Fruit fly (Drosophila melanogaster): ENCODE results near the gene CG14304.

CG14304 gene

DNA sequence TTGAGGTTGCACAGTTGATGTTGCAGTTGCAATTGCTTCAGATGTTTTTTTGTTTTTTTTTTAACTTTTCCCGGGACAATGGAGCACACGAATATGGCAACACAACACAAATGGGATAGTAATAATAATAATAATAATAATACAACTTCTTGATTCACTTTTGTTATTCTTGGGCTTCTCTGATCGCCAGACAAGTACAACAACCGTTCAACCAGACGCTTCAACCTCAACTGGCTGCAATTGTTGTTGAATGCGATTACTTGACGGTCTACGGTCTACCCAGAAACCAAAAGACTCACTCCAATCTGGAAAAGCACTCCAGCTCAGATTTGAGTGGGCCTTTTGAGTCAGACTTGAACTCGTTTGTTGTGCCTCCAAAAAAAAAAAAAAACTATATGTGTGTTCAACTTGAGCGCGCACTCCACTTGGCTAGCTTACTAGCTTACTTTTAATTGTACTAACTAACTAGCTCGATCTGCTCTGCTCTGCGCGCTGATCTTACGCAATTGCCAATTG is 20.2 kb upstream of the CG14304 start, which contains the start of gene CG14301:
CG14301 (minus strand) TSS at position 216 of the 516 bp plus-strand sequence.
- TF ChIP-seq eg (GFP tag; IDR thresholded peaks at IDR 0.05), result peak; percentile 29; the same call in 1 of the 3 replicates
- TF ChIP-seq pdm3 (GFP tag; optimal IDR thresholded peaks at IDR 0.05), result no peak
- TF ChIP-seq Lpt (GFP tag; optimal IDR thresholded peaks at IDR 0.05), result peak; percentile 3
- no peak for TF ChIP-seq Hr39 (GFP tag; optimal IDR thresholded peaks at IDR 0.05)
- TF ChIP-seq Eip78C (GFP tag), result peak; percentile 29
- TF ChIP-seq CG15336 (GFP tag; IDR thresholded peaks at IDR 0.05), result peak; percentile 16; the same call in 1 of the 2 replicates
- peak in 1 of 2 experiments; percentile 13 for TF ChIP-seq ss (GFP tag; optimal IDR thresholded peaks at IDR 0.05)
- peak; percentile 10 for TF ChIP-seq CG3919 (GFP tag; optimal IDR thresholded peaks at IDR 0.05)

dm6 chr3R:18639662-18640061 is 18.5 kb upstream of the CG14304 start:
- TF ChIP-seq dac (GFP tag; optimal IDR thresholded peaks at IDR 0.05) (no peak), salr (GFP tag; optimal IDR thresholded peaks at IDR 0.05) (no peak), CG6276 (GFP tag; optimal IDR thresholded peaks at IDR 0.05) (peak; percentile 12), Ets96B (tag; optimal IDR thresholded peaks at IDR 0.05) (peak; percentile 25), Eip78C (GFP tag) (peak; percentile 56), spab (GFP tag; optimal IDR thresholded peaks at IDR 0.05) (no peak), fkh (GFP tag; optimal IDR thresholded peaks at IDR 0.05) (no peak), Gug (GFP tag; IDR thresholded peaks at IDR 0.05) (peak; percentile 30; the same call in 1 of the 2 replicates), CG32006 (GFP tag; optimal IDR thresholded peaks at IDR 0.05) (peak; percentile 46), CG4318 (GFP tag; optimal IDR thresholded peaks at IDR 0.05) (no peak), CG11294 (GFP tag; IDR thresholded peaks at IDR 0.05) (peak; percentile 40; the same call in 1 of the 2 replicates), CG34406 (GFP tag; optimal IDR thresholded peaks at IDR 0.05) (no peak), esn (GFP tag; optimal IDR thresholded peaks at IDR 0.05) (peak; percentile 4), CG15336 (GFP tag; IDR thresholded peaks at IDR 0.05) (peak; percentile 60), CG3032 (tag; optimal IDR thresholded peaks at IDR 0.05) (peak; percentile 6), svp (GFP tag) (no peak), Hr4 (GFP tag; optimal IDR thresholded peaks at IDR 0.05) (peak; percentile 19), net (GFP tag; optimal IDR thresholded peaks at IDR 0.05) (no peak), ss (GFP tag; optimal IDR thresholded peaks at IDR 0.05) (peak in 1 of 2 experiments; percentile 13), CG8632 (GFP tag; optimal IDR thresholded peaks at IDR 0.05) (no peak), CG3919 (GFP tag; optimal IDR thresholded peaks at IDR 0.05) (peak; percentile 27), Eip93F (GFP tag; optimal IDR thresholded peaks at IDR 0.05) (no peak), OdsH (GFP tag; optimal IDR thresholded peaks at IDR 0.05) (peak; percentile 13), dsx (GFP tag; optimal IDR thresholded peaks at IDR 0.05; ENCODE audit: poor library complexity, severe bottlenecking) (peak; percentile 49), eg (GFP tag; IDR thresholded peaks at IDR 0.05) (peak; percentile 75), CG8119 (GFP tag; IDR thresholded peaks at IDR 0.05) (peak; percentile 33; the same call in 1 of the 3 replicates), CG6792 (GFP tag; optimal IDR thresholded peaks at IDR 0.05) (peak; percentile 13), acj6 (GFP tag; optimal IDR thresholded peaks at IDR 0.05) (no peak), CG6163 (GFP tag; IDR thresholded peaks at IDR 0.05) (peak; percentile 49; the same call in 1 of the 3 replicates), achi (GFP tag; optimal IDR thresholded peaks at IDR 0.05) (peak; percentile 27)

dm6 chr3R:18633099-18633498 is 12.0 kb upstream of the CG14304 start:
- TF ChIP-seq OdsH (GFP tag; optimal IDR thresholded peaks at IDR 0.05), result peak; percentile 18
- TF ChIP-seq Hr38 (GFP tag; optimal IDR thresholded peaks at IDR 0.05), result no peak
- TF ChIP-seq CG8632 (GFP tag; optimal IDR thresholded peaks at IDR 0.05), result no peak
- TF ChIP-seq Met (GFP tag; optimal IDR thresholded peaks at IDR 0.05), result peak; percentile 9
- peak; percentile 60 for TF ChIP-seq Eip78C (GFP tag)
- no peak for TF ChIP-seq CG1621 (tag; optimal IDR thresholded peaks at IDR 0.05)
- no peak for TF ChIP-seq topi (GFP tag; optimal IDR thresholded peaks at IDR 0.05)
- TF ChIP-seq dsx (GFP tag; optimal IDR thresholded peaks at IDR 0.05; ENCODE audit: poor library complexity, severe bottlenecking), result no peak
- no peak for TF ChIP-seq Eip75B (GFP tag; optimal IDR thresholded peaks at IDR 0.05)
- peak; percentile 52 for TF ChIP-seq Hr4 (GFP tag; optimal IDR thresholded peaks at IDR 0.05)
- TF ChIP-seq Sox102F (GFP tag; optimal IDR thresholded peaks at IDR 0.05), result peak; percentile 8
- peak; percentile 24 for TF ChIP-seq net (GFP tag; optimal IDR thresholded peaks at IDR 0.05)
- TF ChIP-seq fd85E (GFP tag; optimal IDR thresholded peaks at IDR 0.05), result no peak
- TF ChIP-seq CG15336 (GFP tag; IDR thresholded peaks at IDR 0.05), result 0 out of 2 replicates have a peak, but pooled peaks have one; percentile 57
- no peak for TF ChIP-seq Gug (GFP tag; IDR thresholded peaks at IDR 0.05)
- peak; percentile 60; the same call in 2 of the 3 replicates for TF ChIP-seq CG8119 (GFP tag; IDR thresholded peaks at IDR 0.05)
- TF ChIP-seq dac (GFP tag; optimal IDR thresholded peaks at IDR 0.05), result no peak
- TF ChIP-seq eg (GFP tag; IDR thresholded peaks at IDR 0.05), result 0 out of 3 replicates have a peak, but pooled peaks have one; percentile 47
- TF ChIP-seq CG32006 (GFP tag; optimal IDR thresholded peaks at IDR 0.05), result peak; percentile 33
- TF ChIP-seq Ets21C (GFP tag; optimal IDR thresholded peaks at IDR 0.05), result no peak
- TF ChIP-seq CG7368 (GFP tag; optimal IDR thresholded peaks at IDR 0.05), result no peak
- 0 out of 2 replicates have a peak, but pooled peaks have one; percentile 23 for TF ChIP-seq CG11294 (GFP tag; IDR thresholded peaks at IDR 0.05)
- TF ChIP-seq CG4318 (GFP tag; optimal IDR thresholded peaks at IDR 0.05), result peak; percentile 18
- TF ChIP-seq CG6276 (GFP tag; optimal IDR thresholded peaks at IDR 0.05), result peak; percentile 61
